Fruit fly (Drosophila melanogaster): ENCODE results near the gene CG43610.

dm6 chr2L:6797408-6797807 lies 1.6 kb upstream of the CG43610 start:
- TF ChIP-seq CG8478 (optimal IDR thresholded peaks at IDR 0.05) (no peak), CTCF (optimal IDR thresholded peaks at IDR 0.05) (peak; percentile 80 to 98)
